Worm (Caenorhabditis elegans) whole organism, L3 larva: ENCODE results near the gene F32D8.1.

Experiments used
- elt-3 ChIP-seq, 3 experiments: fragments of 150-350 bp in 1 of 3; sonication (generic microtip) in 2 of 3; optimal IDR thresholded peaks; 2 replicates in 2 of 3; 4 replicates in 1 of 3; lab custom pipeline; 2014 to 2017; ENCODE audit warnings: missing biosample characterization in 3 of 3, missing genetic modification characterization in 3 of 3
- fos-1 ChIP-seq: fragments of 150-350 bp; optimal IDR thresholded peaks from 2 replicates; lab custom pipeline; 2014; ENCODE audit warnings: missing biosample characterization, missing genetic modification characterization
- nfya-1 ChIP-seq: sonication (generic microtip); optimal IDR thresholded peaks from 2 replicates; lab custom pipeline; 2017; ENCODE audit warnings: missing genetic modification characterization, mild to moderate bottlenecking, missing compliant biosample characterization, antibody characterized with exemption, moderate library complexity; ENCODE audit not compliant: insufficient read depth
- nhr-23 ChIP-seq: fragments of 150-350 bp; optimal IDR thresholded peaks from 2 replicates; lab custom pipeline; 2014; ENCODE audit warnings: missing biosample characterization, missing genetic modification reagents, missing genetic modification characterization
- nhr-43 ChIP-seq: sonication (generic microtip); optimal IDR thresholded peaks from 2 replicates; lab custom pipeline; 2016; ENCODE audit warnings: mild to moderate bottlenecking, missing genetic modification characterization, missing compliant biosample characterization; ENCODE audit not compliant: poor library complexity, severe bottlenecking
- pqm-1 ChIP-seq: fragments of 150-350 bp; optimal IDR thresholded peaks from 2 replicates; lab custom pipeline; 2017; ENCODE audit warnings: missing biosample characterization, missing genetic modification characterization, inconsistent platforms
- zag-1 ChIP-seq: fragments of 150-350 bp; optimal IDR thresholded peaks from 2 replicates; lab custom pipeline; 2014; ENCODE audit warnings: missing biosample characterization, missing genetic modification characterization

DNA sequence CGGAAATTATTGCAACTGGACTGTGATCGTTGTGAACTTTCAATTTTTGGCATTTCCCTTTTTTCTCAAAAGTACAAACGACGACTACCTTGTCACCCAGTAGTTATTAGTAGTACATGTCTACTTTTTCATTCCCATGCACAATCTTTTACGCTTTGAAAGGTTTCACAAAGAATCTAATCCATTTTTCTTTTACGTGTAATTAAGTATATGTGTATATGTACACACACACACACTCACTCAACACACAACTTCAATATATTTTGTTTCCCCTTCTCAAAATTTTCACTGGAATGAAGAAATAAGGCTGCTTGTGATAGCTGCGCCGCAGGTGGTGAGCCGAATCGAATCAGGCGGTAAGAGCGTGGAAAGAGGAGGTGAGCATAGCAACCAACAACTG lies 44.1 kb downstream of the F32D8.1 start, which contains the start of gene F58B4.6:
- no peak for TF ChIP-seq zag-1 (tag; lab: Kevin White, UChicago)
- no peak for TF ChIP-seq nhr-23 (tag; lab: Kevin White, UChicago)
- TF ChIP-seq pqm-1 (tag; lab: Kevin White, UChicago): no peak
- no peak for TF ChIP-seq elt-3 (tag; optimal IDR thresholded peaks at IDR 0.05; lab: Kevin White, UChicago)
- no peak for TF ChIP-seq nhr-43 (tag; lab: Kevin White, UChicago)
- TF ChIP-seq nfya-1 (tag; lab: Kevin White, UChicago): no peak
- TF ChIP-seq fos-1 (tag; lab: Kevin White, UChicago): no peak
